Worm (Caenorhabditis elegans): Measurements from ENCODE around the gene ins-17.

ins-17 gene

DNA sequence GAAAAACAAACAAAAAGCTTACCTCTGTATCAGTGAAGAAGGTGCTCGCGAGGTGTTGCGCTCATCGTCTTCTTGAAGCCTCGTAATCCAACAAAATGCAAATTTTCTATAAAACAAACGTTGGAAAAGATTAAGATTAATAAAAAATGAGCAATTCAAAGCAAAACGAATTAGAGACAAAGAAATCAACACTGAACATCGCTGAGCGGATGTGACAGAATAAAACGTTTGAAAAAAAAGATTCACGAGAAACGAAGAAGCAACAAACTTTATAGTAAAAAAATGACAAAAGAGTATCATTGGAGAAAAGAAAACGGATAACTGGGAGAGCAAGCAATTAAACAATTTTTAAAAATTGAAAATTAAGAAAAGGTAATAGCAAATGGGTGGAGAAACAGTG is 21.6 kb upstream of the ins-17 start, which contains the start of the genes C07G2.5 and atf-7:
C07G2.5 (minus strand) TSS at position 101 of the 400 bp plus-strand sequence.
atf-7 (minus strand) TSS at position 108 of the 400 bp plus-strand sequence.
- no peak for TF ChIP-seq sma-3 (GFP tag; optimal IDR thresholded peaks at IDR 0.05)
- TF ChIP-seq dmd-4 (tag; optimal IDR thresholded peaks at IDR 0.05) = no peak
- no peak for TF ChIP-seq ZK546.5 (tag; optimal IDR thresholded peaks at IDR 0.05)
- no peak for TF ChIP-seq crh-2 (tag; optimal IDR thresholded peaks at IDR 0.05)
- TF ChIP-seq F13H6.1 (tag; optimal IDR thresholded peaks at IDR 0.05) = no peak
- TF ChIP-seq mdl-1 (tag; optimal IDR thresholded peaks at IDR 0.05) = no peak
- no peak for TF ChIP-seq gmeb-1 (tag; optimal IDR thresholded peaks at IDR 0.05)

- no peak for TF ChIP-seq elt-1 (tag; optimal IDR thresholded peaks at IDR 0.05)
- peak; percentile 60 for TF ChIP-seq nhr-25 (tag; optimal IDR thresholded peaks at IDR 0.05)
- peak in 1 of 2 experiments; percentile 39 for TF ChIP-seq mdl-1 (tag; optimal IDR thresholded peaks at IDR 0.05)
- TF ChIP-seq R02D3.7 (tag; optimal IDR thresholded peaks at IDR 0.05) = no peak
- TF ChIP-seq fos-1 (tag; optimal IDR thresholded peaks at IDR 0.05) = peak; percentile 65
- TF ChIP-seq ama-1 (optimal IDR thresholded peaks at IDR 0.05) = no peak
- TF ChIP-seq nhr-6 (tag; optimal IDR thresholded peaks at IDR 0.05) = peak; percentile 25
- TF ChIP-seq lin-39 (tag; optimal IDR thresholded peaks at IDR 0.05) = no peak
- TF ChIP-seq ztf-1 (GFP tag; conservative IDR thresholded peaks at IDR 0.05) = no peak
- TF ChIP-seq sem-4 (tag; optimal IDR thresholded peaks at IDR 0.05) = no peak
- TF ChIP-seq nhr-23 (tag; optimal IDR thresholded peaks at IDR 0.05) = no peak
- peak; percentile 13 for TF ChIP-seq F13H6.1 (tag; optimal IDR thresholded peaks at IDR 0.05)
- TF ChIP-seq unc-62 (GFP tag; optimal IDR thresholded peaks at IDR 0.05) = no peak
- TF ChIP-seq egl-27 (tag; optimal IDR thresholded peaks at IDR 0.05) = no peak
- TF ChIP-seq unc-55 (GFP tag; optimal IDR thresholded peaks at IDR 0.05) = no peak
- TF ChIP-seq sma-9 (GFP tag; optimal IDR thresholded peaks at IDR 0.05) = peak; percentile 85
- TF ChIP-seq sma-9 (tag; optimal IDR thresholded peaks at IDR 0.05) = no peak
- TF ChIP-seq skn-1 (tag; optimal IDR thresholded peaks at IDR 0.05) = no peak
- peak; percentile 76 for TF ChIP-seq sma-3 (GFP tag; optimal IDR thresholded peaks at IDR 0.05)
- peak; percentile 59 for TF ChIP-seq nhr-129 (tag; optimal IDR thresholded peaks at IDR 0.05)
- no peak for TF ChIP-seq ztf-11 (tag; optimal IDR thresholded peaks at IDR 0.05)
- TF ChIP-seq mbf-1 (tag; optimal IDR thresholded peaks at IDR 0.05) = no peak
- no peak for TF ChIP-seq zag-1 (tag; optimal IDR thresholded peaks at IDR 0.05)
- peak; percentile 60 for TF ChIP-seq blmp-1 (tag; optimal IDR thresholded peaks at IDR 0.05; ENCODE audit: insufficient read depth)
- no peak for TF ChIP-seq aly-2 (tag; optimal IDR thresholded peaks at IDR 0.05)
- peak in 1 of 2 experiments; percentile 40 for TF ChIP-seq lsy-2 (tag; optimal IDR thresholded peaks at IDR 0.05)
- peak; percentile 41 for TF ChIP-seq crh-2 (tag; optimal IDR thresholded peaks at IDR 0.05)
- TF ChIP-seq gmeb-1 (tag; optimal IDR thresholded peaks at IDR 0.05) = peak; percentile 2
- peak; percentile 29 for TF ChIP-seq ztf-4 (tag; optimal IDR thresholded peaks at IDR 0.05)
- TF ChIP-seq nhr-21 (tag; optimal IDR thresholded peaks at IDR 0.05) = peak; percentile 75
Measured at ce11 chrIII:4496085-4496484, 18.7 kb upstream of the ins-17 start.

DNA sequence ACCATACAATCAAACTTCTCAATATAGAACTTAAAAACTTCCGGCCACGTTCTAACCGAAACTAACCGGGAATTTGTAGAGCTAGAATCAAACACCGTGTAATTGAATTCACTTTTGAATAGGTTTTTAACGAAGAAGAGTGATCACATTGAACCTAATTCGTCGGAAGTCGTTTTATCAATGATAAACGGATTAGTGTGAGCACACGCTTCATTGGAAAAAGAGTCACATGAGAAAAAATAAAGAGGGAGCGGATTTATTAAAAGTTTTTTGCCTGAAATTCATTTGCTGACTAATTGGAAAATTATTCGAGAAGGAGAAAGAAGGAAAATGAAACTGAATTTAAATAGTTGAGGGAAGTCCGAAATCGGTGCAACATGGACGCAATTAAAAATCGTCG is 18.3 kb upstream of the ins-17 start:
- TF ChIP-seq unc-62 (GFP tag; optimal IDR thresholded peaks at IDR 0.05) = no peak
- no peak for TF ChIP-seq lsy-2 (tag; optimal IDR thresholded peaks at IDR 0.05)
- TF ChIP-seq nhr-129 (tag; optimal IDR thresholded peaks at IDR 0.05) = no peak
- TF ChIP-seq lin-39 (tag; optimal IDR thresholded peaks at IDR 0.05) = no peak
- no peak for TF ChIP-seq nhr-10 (tag; optimal IDR thresholded peaks at IDR 0.05)

DNA sequence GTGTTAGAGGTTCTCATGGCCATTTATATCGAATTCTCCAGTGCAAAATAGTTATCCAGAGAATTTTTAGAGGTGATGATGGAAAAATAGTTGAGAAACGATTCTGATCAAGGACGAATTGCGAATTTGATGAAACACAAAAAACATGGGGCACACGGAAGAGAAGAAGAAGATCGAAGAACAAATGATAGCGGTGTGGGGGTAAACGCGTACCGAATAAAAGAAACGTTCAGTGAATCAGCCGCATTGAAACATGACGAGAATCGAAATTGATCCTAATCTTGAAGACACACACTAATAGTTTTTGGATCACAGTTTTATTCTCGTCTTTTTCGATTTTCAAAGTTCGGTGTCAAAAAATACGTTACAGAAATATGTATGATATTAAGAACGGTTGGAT is 17.9 kb upstream of the ins-17 start:
- TF ChIP-seq C34F6.9 (tag; optimal IDR thresholded peaks at IDR 0.05) (no peak), elt-1 (tag; optimal IDR thresholded peaks at IDR 0.05) (no peak), unc-62 (GFP tag; optimal IDR thresholded peaks at IDR 0.05) (no peak), elt-3 (tag; optimal IDR thresholded peaks at IDR 0.05) (no peak), lin-39 (tag; optimal IDR thresholded peaks at IDR 0.05) (no peak), blmp-1 (tag; optimal IDR thresholded peaks at IDR 0.05; ENCODE audit: insufficient read depth) (peak; percentile 49), sem-4 (tag; optimal IDR thresholded peaks at IDR 0.05) (no peak), dmd-4 (tag; optimal IDR thresholded peaks at IDR 0.05) (no peak), nhr-237 (tag; optimal IDR thresholded peaks at IDR 0.05) (no peak), lin-13 (GFP tag; optimal IDR thresholded peaks at IDR 0.05) (no peak), mbf-1 (tag; optimal IDR thresholded peaks at IDR 0.05) (no peak), sma-9 (GFP tag; optimal IDR thresholded peaks at IDR 0.05) (peak; percentile 61), sma-9 (tag; optimal IDR thresholded peaks at IDR 0.05) (no peak), crh-2 (tag; optimal IDR thresholded peaks at IDR 0.05) (no peak), aly-2 (tag; optimal IDR thresholded peaks at IDR 0.05) (no peak), nhr-25 (tag; optimal IDR thresholded peaks at IDR 0.05) (peak; percentile 52), F13H6.1 (tag; optimal IDR thresholded peaks at IDR 0.05) (no peak), mab-5 (tag; optimal IDR thresholded peaks at IDR 0.05) (no peak), snpc-4 (tag; optimal IDR thresholded peaks at IDR 0.05) (no peak), ceh-82 (tag; optimal IDR thresholded peaks at IDR 0.05) (no peak), fos-1 (tag; optimal IDR thresholded peaks at IDR 0.05) (no peak), nhr-77 (tag; optimal IDR thresholded peaks at IDR 0.05) (no peak), mdl-1 (tag; optimal IDR thresholded peaks at IDR 0.05) (no peak), nhr-11 (tag; optimal IDR thresholded peaks at IDR 0.05) (no peak), sma-3 (GFP tag; optimal IDR thresholded peaks at IDR 0.05) (peak; percentile 29), ama-1 (optimal IDR thresholded peaks at IDR 0.05) (no peak), Y55F3AM.14 (GFP tag; optimal IDR thresholded peaks at IDR 0.05) (no peak), R02D3.7 (tag; optimal IDR thresholded peaks at IDR 0.05) (no peak), zag-1 (tag; optimal IDR thresholded peaks at IDR 0.05) (no peak), nhr-10 (tag; optimal IDR thresholded peaks at IDR 0.05) (no peak), ztf-4 (tag; optimal IDR thresholded peaks at IDR 0.05) (no peak), nhr-23 (tag; optimal IDR thresholded peaks at IDR 0.05) (no peak), ZK546.5 (tag; optimal IDR thresholded peaks at IDR 0.05) (no peak), peb-1 (tag; optimal IDR thresholded peaks at IDR 0.05) (no peak), unc-39 (tag; optimal IDR thresholded peaks at IDR 0.05) (no peak), egl-27 (tag; optimal IDR thresholded peaks at IDR 0.05) (no peak)
